Worm (Caenorhabditis elegans) whole organism, L2 larva: ENCODE data around the gene C28D4.5.
"Not testable (repeated sequence)": the region's sequence is repeated elsewhere in the genome, so short reads cannot be mapped to it uniquely, and the experiment has no call there.

Source experiments
- ama-1 ChIP-seq: fragments of 150-350 bp; optimal IDR thresholded peaks from 2 replicates; lab custom pipeline; 2018; ENCODE audit warnings: inconsistent platforms
- blmp-1 ChIP-seq: sonication (generic microtip); optimal IDR thresholded peaks from 2 replicates; lab custom pipeline; 2017; ENCODE audit warnings: missing genetic modification characterization, mild to moderate bottlenecking, missing compliant biosample characterization, antibody characterized with exemption, moderate library complexity; ENCODE audit not compliant: insufficient read depth
- crh-2 ChIP-seq: sonication (generic microtip); optimal IDR thresholded peaks from 2 replicates; lab custom pipeline; 2017; ENCODE audit warnings: missing biosample characterization, missing genetic modification characterization
- egl-27 ChIP-seq: sonication (generic microtip); optimal IDR thresholded peaks from 3 replicates; lab custom pipeline; 2017; ENCODE audit warnings: missing biosample characterization, missing genetic modification reagents, missing genetic modification characterization
- elt-3 ChIP-seq: sonication (generic microtip); optimal IDR thresholded peaks from 2 replicates; lab custom pipeline; 2017; ENCODE audit warnings: missing biosample characterization, missing genetic modification characterization
- fos-1 ChIP-seq: fragments of 150-350 bp; optimal IDR thresholded peaks from 2 replicates; lab custom pipeline; 2014; ENCODE audit warnings: missing biosample characterization, missing genetic modification characterization
- lsy-2 ChIP-seq, 2 experiments: fragments of 150-350 bp in 1 of 2; sonication (generic microtip) in 1 of 2; optimal IDR thresholded peaks; 2 replicates each; lab custom pipeline; 2014 to 2017; ENCODE audit warnings: missing biosample characterization in 2 of 2, missing genetic modification characterization in 2 of 2
- nhr-11 ChIP-seq: fragments of 150-350 bp; optimal IDR thresholded peaks from 2 replicates; lab custom pipeline; 2014; ENCODE audit warnings: missing biosample characterization, missing genetic modification characterization
- nhr-25 ChIP-seq: fragments of 150-350 bp; sonication (generic microtip); optimal IDR thresholded peaks from 3 replicates; lab custom pipeline; 2014; ENCODE audit warnings: missing biosample characterization, missing genetic modification characterization
- snpc-4 ChIP-seq: fragments of 150-350 bp; optimal IDR thresholded peaks from 2 replicates; lab custom pipeline; 2014; ENCODE audit warnings: missing biosample characterization, missing genetic modification characterization
- unc-62 ChIP-seq: fragments of 150-350 bp; optimal IDR thresholded peaks from 2 replicates; lab custom pipeline; 2014; ENCODE audit warnings: missing biosample characterization, missing genetic modification reagents, missing genetic modification characterization

- not testable (repeated sequence) for TF ChIP-seq lsy-2 (tag; optimal IDR thresholded peaks at IDR 0.05; lab: Kevin White, UChicago); fos-1; elt-3 (tag; lab: Kevin White, UChicago); egl-27; unc-62 (GFP tag; lab: Kevin White, UChicago); blmp-1; nhr-25 (tag; lab: Kevin White, UChicago); snpc-4; ama-1 (lab: Kevin White, UChicago); crh-2 (tag; lab: Kevin White, UChicago); nhr-11 (tag; lab: Kevin White, UChicago)
Measured at ce11 chrIV:9740851-9741549, 5.7 kb downstream of the C28D4.5 start, which contains the start of gene gln-6.
